Worm (Caenorhabditis elegans): ENCODE data around the gene mbk-1.
A peak's percentile ranks its signal among the peaks of the same experiment; 100 is the strongest.

Gene mbk-1

ce11 chrX:14783434-14784142 is 40.8 kb downstream of the mbk-1 start:
- TF ChIP-seq zag-1 (tag; optimal IDR thresholded peaks at IDR 0.05) (no peak), alr-1 (tag; optimal IDR thresholded peaks at IDR 0.05; ENCODE audit: borderline replicate concordance) (no peak), C04F5.9 (tag; optimal IDR thresholded peaks at IDR 0.05) (no peak), snu-23 (GFP tag; optimal IDR thresholded peaks at IDR 0.05) (peak; percentile 34), ceh-63 (GFP tag; optimal IDR thresholded peaks at IDR 0.05) (no peak), nhr-47 (tag; optimal IDR thresholded peaks at IDR 0.05) (peak; percentile 22), ceh-90 (tag; optimal IDR thresholded peaks at IDR 0.05) (no peak), nhr-237 (tag; optimal IDR thresholded peaks at IDR 0.05) (no peak), nhr-20 (tag; optimal IDR thresholded peaks at IDR 0.05) (peak; percentile 72), unc-86 (tag; optimal IDR thresholded peaks at IDR 0.05) (no peak), nhr-85 (tag) (peak; percentile 90), nhr-71 (tag; optimal IDR thresholded peaks at IDR 0.05) (peak; percentile 67), nhr-12 (tag; optimal IDR thresholded peaks at IDR 0.05) (no peak), lin-35 (GFP tag; optimal IDR thresholded peaks at IDR 0.05) (peak in 1 of 2 experiments; percentile 7), ceh-88 (GFP tag; IDR thresholded peaks at IDR 0.05) (no peak), nhr-19 (GFP tag; conservative IDR thresholded peaks at IDR 0.05) (peak; percentile 38), mdl-1 (tag; optimal IDR thresholded peaks at IDR 0.05) (peak in 1 of 2 experiments; percentile 47), pqm-1 (tag; optimal IDR thresholded peaks at IDR 0.05) (no peak), hpl-2 (GFP tag; optimal IDR thresholded peaks at IDR 0.05) (no peak), dpl-1 (GFP tag; optimal IDR thresholded peaks at IDR 0.05) (peak in 1 of 3 experiments; percentile 16), pag-3 (tag; optimal IDR thresholded peaks at IDR 0.05; ENCODE audit: borderline replicate concordance, insufficient read depth) (no peak), sox-4 (tag; optimal IDR thresholded peaks at IDR 0.05) (no peak), jun-1 (tag; optimal IDR thresholded peaks at IDR 0.05) (no peak), fkh-4 (tag; optimal IDR thresholded peaks at IDR 0.05; ENCODE audit: borderline replicate concordance) (no peak), mef-2 (tag; optimal IDR thresholded peaks at IDR 0.05) (no peak), nhr-90 (tag; optimal IDR thresholded peaks at IDR 0.05; ENCODE audit: poor library complexity) (peak; percentile 59), egl-13 (tag; optimal IDR thresholded peaks at IDR 0.05) (no peak), fkh-8 (tag; optimal IDR thresholded peaks at IDR 0.05) (no peak), ztf-11 (tag; optimal IDR thresholded peaks at IDR 0.05) (no peak), grh-1 (GFP tag; IDR thresholded peaks at IDR 0.05) (0 out of 2 replicates have a peak, but pooled peaks have one; percentile 16), elt-3 (tag; optimal IDR thresholded peaks at IDR 0.05) (peak in 1 of 6 experiments; percentile 19), ceh-8 (GFP tag; optimal IDR thresholded peaks at IDR 0.05) (no peak), sup-37 (GFP tag; optimal IDR thresholded peaks at IDR 0.05) (no peak), unc-98 (GFP tag; IDR thresholded peaks at IDR 0.05) (no peak), nhr-77 (tag; optimal IDR thresholded peaks at IDR 0.05) (no peak), lin-15B (tag; optimal IDR thresholded peaks at IDR 0.05) (no peak), lir-3 (tag; optimal IDR thresholded peaks at IDR 0.05; ENCODE audit: poor library complexity) (no peak), ceh-82 (tag; optimal IDR thresholded peaks at IDR 0.05) (no peak), lin-14 (GFP tag; optimal IDR thresholded peaks at IDR 0.05) (peak; percentile 63), C34B4.2 (tag; optimal IDR thresholded peaks at IDR 0.05) (no peak), pax-3 (tag; optimal IDR thresholded peaks at IDR 0.05) (no peak), efl-1 (optimal IDR thresholded peaks at IDR 0.05) (no peak), efl-1 (GFP tag; optimal IDR thresholded peaks at IDR 0.05 in 1 of 2) (peak in 1 of 2 experiments; percentile 43), elt-2 (tag; optimal IDR thresholded peaks at IDR 0.05) (peak; percentile 70), snpc-4 (tag; optimal IDR thresholded peaks at IDR 0.05) (no peak), efl-3 (GFP tag; optimal IDR thresholded peaks at IDR 0.05) (no peak), rnt-1 (tag; optimal IDR thresholded peaks at IDR 0.05) (no peak), unc-30 (tag; optimal IDR thresholded peaks at IDR 0.05) (no peak), tbx-2 (tag; optimal IDR thresholded peaks at IDR 0.05) (peak; percentile 51)
